Worm (Caenorhabditis elegans): ENCODE results near the gene T27F7.12.

- no peak for TF ChIP-seq unc-39 (tag; optimal IDR thresholded peaks at IDR 0.05)
- no peak for TF ChIP-seq ceh-28 (tag; optimal IDR thresholded peaks at IDR 0.05)
- TF ChIP-seq nhr-11 (tag; optimal IDR thresholded peaks at IDR 0.05): no peak
- TF ChIP-seq mdl-1 (tag; optimal IDR thresholded peaks at IDR 0.05): no peak
Observed at ce11 chrII:4975311-4975710, 14.6 kb upstream of the T27F7.12 start.
